Fruit fly (Drosophila melanogaster): Measurements from ENCODE around the gene CG31436.

The CG31436 gene

DNA sequence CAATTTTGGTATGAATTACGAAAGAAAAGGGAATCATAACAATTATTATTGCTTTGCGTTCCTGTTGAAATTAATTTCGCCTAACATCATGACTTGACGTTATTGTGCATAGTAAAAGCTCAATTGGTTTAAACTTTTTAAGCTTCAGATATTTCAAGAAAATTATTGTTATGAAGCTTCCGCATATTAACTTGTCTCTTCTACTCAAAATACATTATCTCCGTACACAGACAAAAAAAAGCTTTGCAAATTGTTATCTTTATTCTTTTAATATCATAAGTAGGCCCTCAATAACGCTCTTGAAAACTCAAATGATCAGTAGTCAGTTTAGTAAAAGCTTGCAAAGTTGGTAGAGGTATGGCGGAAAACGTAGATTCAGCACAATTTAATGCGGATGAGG is 16.8 kb upstream of the CG31436 start, which contains the start of gene CG13658:
CG13658 (plus strand) TSS at position 347 of the 400 bp plus-strand sequence.
- TF ChIP-seq fd85E (GFP tag; optimal IDR thresholded peaks at IDR 0.05) = no peak
- TF ChIP-seq CG32006 (GFP tag; optimal IDR thresholded peaks at IDR 0.05) = no peak
- TF ChIP-seq eg (GFP tag; IDR thresholded peaks at IDR 0.05) = no peak
- TF ChIP-seq Sox15 (GFP tag; optimal IDR thresholded peaks at IDR 0.05) = no peak
- no peak for TF ChIP-seq CG34406 (GFP tag; optimal IDR thresholded peaks at IDR 0.05)
- TF ChIP-seq CG6808 (GFP tag; optimal IDR thresholded peaks at IDR 0.05) = no peak
- no peak for TF ChIP-seq fkh (GFP tag; optimal IDR thresholded peaks at IDR 0.05)
- no peak for TF ChIP-seq Gug (GFP tag; IDR thresholded peaks at IDR 0.05)
- no peak for TF ChIP-seq CG3919 (GFP tag; optimal IDR thresholded peaks at IDR 0.05)
- no peak for TF ChIP-seq CG7368 (GFP tag; optimal IDR thresholded peaks at IDR 0.05)
- TF ChIP-seq fd59A (GFP tag; optimal IDR thresholded peaks at IDR 0.05) = no peak
- TF ChIP-seq ss (GFP tag; optimal IDR thresholded peaks at IDR 0.05) = no peak
- TF ChIP-seq Eip93F (GFP tag; optimal IDR thresholded peaks at IDR 0.05) = no peak
- no peak for TF ChIP-seq Eip78C (GFP tag)
- TF ChIP-seq CG11902 (GFP tag; optimal IDR thresholded peaks at IDR 0.05) = no peak
- TF ChIP-seq Smox (GFP tag; optimal IDR thresholded peaks at IDR 0.05) = no peak

DNA sequence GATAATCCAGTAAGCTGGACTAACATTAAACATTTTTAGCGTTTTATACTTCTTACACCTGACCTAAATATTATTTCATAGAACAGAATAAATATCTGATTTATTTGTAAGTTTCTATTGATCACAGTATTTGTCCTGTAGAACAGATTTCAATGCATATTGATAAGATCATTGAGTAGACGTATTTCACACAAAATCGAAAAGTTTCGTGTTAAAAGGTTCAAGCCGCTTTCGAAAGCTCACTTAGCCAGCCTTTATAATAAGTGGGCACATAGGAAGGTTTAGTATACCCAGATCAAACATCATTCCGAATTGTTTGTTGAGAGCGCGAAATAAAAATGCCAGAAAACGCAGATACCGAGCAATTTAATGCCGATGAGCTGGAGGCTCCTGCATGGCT is 14.3 kb upstream of the CG31436 start, which contains the start of gene CG11893:
CG11893 (plus strand) TSS at position 301 of the 400 bp plus-strand sequence.
- no peak for TF ChIP-seq Blimp-1 (GFP tag; optimal IDR thresholded peaks at IDR 0.05)
- no peak for TF ChIP-seq CG3919 (GFP tag; optimal IDR thresholded peaks at IDR 0.05)
- TF ChIP-seq Sox15 (GFP tag; optimal IDR thresholded peaks at IDR 0.05) = no peak
- TF ChIP-seq Met (GFP tag; optimal IDR thresholded peaks at IDR 0.05) = no peak
- no peak for TF ChIP-seq svp (GFP tag)
- no peak for TF ChIP-seq achi (GFP tag; optimal IDR thresholded peaks at IDR 0.05)
- TF ChIP-seq CG1621 (tag; optimal IDR thresholded peaks at IDR 0.05) = no peak

DNA sequence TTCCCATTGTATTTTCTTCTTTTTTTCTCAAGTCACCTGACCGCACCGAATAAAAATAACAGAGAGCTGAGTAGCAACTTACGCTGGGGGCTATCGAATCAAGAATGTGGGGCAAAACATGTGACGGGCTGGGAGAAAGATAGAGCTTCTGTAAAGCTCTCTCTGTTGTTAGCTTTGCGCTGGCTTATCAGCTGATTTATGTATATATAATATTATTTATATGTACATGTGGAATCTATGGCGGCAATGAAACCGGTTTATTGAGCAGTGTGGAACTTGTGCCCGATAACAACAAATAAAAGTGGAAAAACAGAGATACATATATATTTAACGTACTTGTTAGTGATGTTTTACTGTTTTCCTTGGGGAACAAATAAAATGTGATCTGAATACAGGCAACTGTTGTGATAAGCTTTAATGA is 11.1 kb upstream of the CG31436 start, which contains the start of gene CG31098:
CG31098 (minus strand) TSS at position 114 of the 421 bp plus-strand sequence.
- TF ChIP-seq CG6163 (GFP tag; IDR thresholded peaks at IDR 0.05) = no peak; the same call in 1 of the 3 replicates
- no peak for TF ChIP-seq CG6792 (GFP tag; optimal IDR thresholded peaks at IDR 0.05)
- no peak for TF ChIP-seq fd85E (GFP tag; optimal IDR thresholded peaks at IDR 0.05)
- no peak for TF ChIP-seq Hr39 (GFP tag; optimal IDR thresholded peaks at IDR 0.05)
- TF ChIP-seq dac (GFP tag; optimal IDR thresholded peaks at IDR 0.05) = no peak
- peak; percentile 33 for TF ChIP-seq vri (GFP tag; optimal IDR thresholded peaks at IDR 0.05)
- no peak for TF ChIP-seq pdm3 (GFP tag; optimal IDR thresholded peaks at IDR 0.05)
- no peak for TF ChIP-seq cyc (GFP tag; optimal IDR thresholded peaks at IDR 0.05)
- TF ChIP-seq svp (GFP tag) = no peak
- TF ChIP-seq acj6 (GFP tag; optimal IDR thresholded peaks at IDR 0.05) = no peak
- no peak for TF ChIP-seq OdsH (GFP tag; optimal IDR thresholded peaks at IDR 0.05)
- no peak for TF ChIP-seq CG31627 (GFP tag; optimal IDR thresholded peaks at IDR 0.05)
- TF ChIP-seq fd59A (GFP tag; optimal IDR thresholded peaks at IDR 0.05) = no peak
- no peak for TF ChIP-seq CG34406 (GFP tag; optimal IDR thresholded peaks at IDR 0.05)
- no peak for TF ChIP-seq Eip75B (GFP tag; optimal IDR thresholded peaks at IDR 0.05)
- no peak for TF ChIP-seq Met (GFP tag; optimal IDR thresholded peaks at IDR 0.05)
- no peak for TF ChIP-seq topi (GFP tag; optimal IDR thresholded peaks at IDR 0.05)
- no peak for TF ChIP-seq Gug (GFP tag; IDR thresholded peaks at IDR 0.05)
- TF ChIP-seq Sox102F (GFP tag; optimal IDR thresholded peaks at IDR 0.05) = peak; percentile 3
- TF ChIP-seq CG32006 (GFP tag; optimal IDR thresholded peaks at IDR 0.05) = no peak
- TF ChIP-seq Sox14 (GFP tag; optimal IDR thresholded peaks at IDR 0.05) = no peak
- no peak for TF ChIP-seq esn (GFP tag; optimal IDR thresholded peaks at IDR 0.05)
- TF ChIP-seq Eip93F (GFP tag; optimal IDR thresholded peaks at IDR 0.05) = peak; percentile 25
- TF ChIP-seq CG4318 (GFP tag; optimal IDR thresholded peaks at IDR 0.05) = no peak
- TF ChIP-seq CG10669 (GFP tag; optimal IDR thresholded peaks at IDR 0.05) = no peak
- TF ChIP-seq dsx (GFP tag; optimal IDR thresholded peaks at IDR 0.05; ENCODE audit: poor library complexity, severe bottlenecking) = no peak
- peak; percentile 77 for TF ChIP-seq Eip78C (GFP tag)
- no peak for TF ChIP-seq ss (GFP tag; optimal IDR thresholded peaks at IDR 0.05)
- no peak for TF ChIP-seq CG6854 (GFP tag; optimal IDR thresholded peaks at IDR 0.05)
- TF ChIP-seq CG10631 (GFP tag; optimal IDR thresholded peaks at IDR 0.05) = no peak
- TF ChIP-seq CG11294 (GFP tag; IDR thresholded peaks at IDR 0.05) = no peak
- TF ChIP-seq achi (GFP tag; optimal IDR thresholded peaks at IDR 0.05) = no peak
- TF ChIP-seq CG8119 (GFP tag; IDR thresholded peaks at IDR 0.05) = no peak
- no peak for TF ChIP-seq Ets21C (GFP tag; optimal IDR thresholded peaks at IDR 0.05)
- TF ChIP-seq CG9139 (GFP tag; optimal IDR thresholded peaks at IDR 0.05) = no peak
- TF ChIP-seq CG11762 (GFP tag; optimal IDR thresholded peaks at IDR 0.05; ENCODE audit: insufficient read depth) = no peak
- TF ChIP-seq Sox15 (GFP tag; optimal IDR thresholded peaks at IDR 0.05) = no peak
- no peak for TF ChIP-seq Hr4 (GFP tag; optimal IDR thresholded peaks at IDR 0.05)
- TF ChIP-seq CG1621 (tag; optimal IDR thresholded peaks at IDR 0.05) = no peak
